Worm (Caenorhabditis elegans) whole organism, L1 larva: ENCODE results near the gene Y37E11B.5.
"Not testable (repeated sequence)": the region's sequence is repeated elsewhere in the genome, so short reads cannot be mapped to it uniquely, and the experiment has no call there.

Experiments used
- ceh-8 ChIP-seq: fragments of 200-800 bp; sonication (Bioruptor generic); optimal IDR thresholded peaks from 2 replicates; lab custom pipeline; 2018; ENCODE audit warnings: mild to moderate bottlenecking, missing genetic modification characterization, moderate library complexity, missing compliant biosample characterization
- elt-3 ChIP-seq, 6 experiments: fragments of 150-350 bp in 1 of 6; sonication (generic microtip); optimal IDR thresholded peaks; 2 replicates each; lab custom pipeline; 2017 to 2018; ENCODE audit warnings: missing biosample characterization in 6 of 6, missing genetic modification characterization in 6 of 6, inconsistent platforms in 1 of 6
- nhr-71 ChIP-seq: sonication (generic microtip); optimal IDR thresholded peaks from 2 replicates; lab custom pipeline; 2016; ENCODE audit warnings: mild to moderate bottlenecking, missing genetic modification characterization, moderate library complexity, missing compliant biosample characterization
- nhr-77 ChIP-seq: fragments of 150-350 bp; optimal IDR thresholded peaks from 2 replicates; lab custom pipeline; 2014; ENCODE audit warnings: missing biosample characterization, missing genetic modification characterization
- skn-1 ChIP-seq: fragments of 150-350 bp; optimal IDR thresholded peaks from 2 replicates; lab custom pipeline; 2014; ENCODE audit warnings: missing biosample characterization, missing genetic modification characterization

ce11 chrIV:3582806-3583205 is 15.5 kb downstream of the Y37E11B.5 start, which contains the start of gene blos-7:
- TF ChIP-seq nhr-71; skn-1 (tag; lab: Kevin White, UChicago); ceh-8; elt-3 (tag; optimal IDR thresholded peaks at IDR 0.05; lab: Kevin White, UChicago); nhr-77 (tag; lab: Kevin White, UChicago): not testable (repeated sequence)
